Worm (Caenorhabditis elegans) whole organism, L4 larva: Measurements from ENCODE around the gene srh-187.
"Not testable (repeated sequence)": the region's sequence is repeated elsewhere in the genome, so short reads cannot be mapped to it uniquely, and the experiment has no call there.

ENCODE experiments used
- F10B5.3 ChIP-seq: sonication (generic microtip); optimal IDR thresholded peaks from 2 replicates; lab custom pipeline; 2016; ENCODE audit warnings: mild to moderate bottlenecking, missing genetic modification characterization, missing compliant biosample characterization
- F44E2.7 ChIP-seq: fragments of 200-800 bp; sonication (Bioruptor generic); IDR thresholded peaks from 2 replicates; pipeline ENCODE4 v2.1.2; 2022; ENCODE audit warnings: missing genetic modification characterization, missing compliant biosample characterization
- Y5F2A.4 ChIP-seq: fragments of 200-800 bp; sonication (Bioruptor generic); optimal IDR thresholded peaks from 2 replicates; lab custom pipeline; 2018; ENCODE audit warnings: mild to moderate bottlenecking, missing genetic modification characterization, missing compliant biosample characterization
- Y75B8A.6 ChIP-seq: fragments of 200-800 bp; sonication (Bioruptor generic); IDR thresholded peaks from 2 replicates; pipeline ENCODE4 v1.3.6; 2022; ENCODE audit warnings: missing genetic modification reagents, missing genetic modification characterization, missing compliant biosample characterization
- aha-1 ChIP-seq: fragments of 150-350 bp; peaks from one replicate; lab custom pipeline; 2014; ENCODE audit warnings: missing biosample characterization, missing genetic modification characterization
- ceh-20 ChIP-seq: fragments of 200-800 bp; sonication (Bioruptor generic); IDR thresholded peaks from 2 replicates; pipeline ENCODE4 v1.3.6; 2022; ENCODE audit warnings: missing genetic modification reagents, missing genetic modification characterization, missing compliant biosample characterization
- ceh-28 ChIP-seq: fragments of 150-350 bp; optimal IDR thresholded peaks from 2 replicates; lab custom pipeline; 2014; ENCODE audit warnings: missing biosample characterization, missing genetic modification reagents, missing genetic modification characterization
- ceh-62 ChIP-seq: sonication (generic microtip); optimal IDR thresholded peaks from 2 replicates; lab custom pipeline; 2017; ENCODE audit warnings: missing biosample characterization, missing genetic modification characterization
- dmd-8 ChIP-seq: fragments of 200-800 bp; sonication (Bioruptor generic); IDR thresholded peaks from 2 replicates; pipeline ENCODE4 v1.3.6; 2022; ENCODE audit warnings: missing genetic modification characterization, missing compliant biosample characterization
- dpl-1 ChIP-seq: fragments of 150-350 bp; optimal IDR thresholded peaks from 2 replicates; lab custom pipeline; 2014; ENCODE audit warnings: missing biosample characterization, missing genetic modification reagents, missing genetic modification characterization
- duxl-1 ChIP-seq: sonication (generic microtip); optimal IDR thresholded peaks from 2 replicates; lab custom pipeline; 2016; ENCODE audit warnings: mild to moderate bottlenecking, missing genetic modification characterization, moderate library complexity, missing compliant biosample characterization; ENCODE audit not compliant: poor library complexity
- dve-1 ChIP-seq: sonication (generic microtip); optimal IDR thresholded peaks from 2 replicates; lab custom pipeline; 2017; ENCODE audit warnings: antibody characterized with exemption, mild to moderate bottlenecking, missing genetic modification characterization, missing compliant biosample characterization; ENCODE audit not compliant: insufficient read depth
- egl-27 ChIP-seq: sonication (generic microtip); optimal IDR thresholded peaks from 3 replicates; lab custom pipeline; 2017; ENCODE audit warnings: missing biosample characterization, missing genetic modification reagents, missing genetic modification characterization
- fkh-10 ChIP-seq: fragments of 150-350 bp; optimal IDR thresholded peaks from 2 replicates; lab custom pipeline; 2014; ENCODE audit warnings: missing biosample characterization, missing genetic modification reagents, missing genetic modification characterization
- lin-1 ChIP-seq: fragments of 200-800 bp; sonication (Bioruptor generic); IDR thresholded peaks from 2 replicates; pipeline ENCODE4 v1.3.6; 2022; ENCODE audit warnings: missing genetic modification reagents, missing genetic modification characterization, missing compliant biosample characterization
- lin-29 ChIP-seq: fragments of 200-800 bp; sonication (Bioruptor generic); IDR thresholded peaks from 2 replicates; pipeline ENCODE4 v1.3.6; 2022; ENCODE audit warnings: missing genetic modification reagents, missing genetic modification characterization, missing compliant biosample characterization
- lin-39 ChIP-seq: fragments of 150-350 bp; optimal IDR thresholded peaks from 2 replicates; lab custom pipeline; 2014; ENCODE audit warnings: missing biosample characterization, missing genetic modification reagents, missing genetic modification characterization
- nhr-10 ChIP-seq: fragments of 150-350 bp; optimal IDR thresholded peaks from 2 replicates; lab custom pipeline; 2014; ENCODE audit warnings: missing biosample characterization, missing genetic modification characterization
- nhr-41 ChIP-seq: fragments of 200-800 bp; sonication (Bioruptor generic); IDR thresholded peaks from 2 replicates; pipeline ENCODE4 v1.3.6; 2022; ENCODE audit warnings: missing genetic modification reagents, missing genetic modification characterization, missing compliant biosample characterization
- nhr-42 ChIP-seq: fragments of 200-800 bp; sonication (Bioruptor generic); IDR thresholded peaks from 2 replicates; pipeline ENCODE4 v1.3.6; 2022; ENCODE audit warnings: missing genetic modification characterization, missing compliant biosample characterization
- nhr-76 ChIP-seq: fragments of 150-350 bp; optimal IDR thresholded peaks from 2 replicates; lab custom pipeline; 2014; ENCODE audit warnings: missing biosample characterization, missing genetic modification characterization
- skn-1 ChIP-seq: fragments of 150-350 bp; optimal IDR thresholded peaks from 2 replicates; lab custom pipeline; 2014; ENCODE audit warnings: missing biosample characterization, missing genetic modification characterization
- spr-1 ChIP-seq: sonication (generic microtip); optimal IDR thresholded peaks from 2 replicates; lab custom pipeline; 2016; ENCODE audit warnings: mild to moderate bottlenecking, missing genetic modification characterization, missing compliant biosample characterization
- tag-97 ChIP-seq: fragments of 200-800 bp; sonication (Bioruptor generic); IDR thresholded peaks from 2 replicates; pipeline ENCODE4 v1.3.6; 2022; ENCODE audit warnings: missing genetic modification characterization, missing compliant biosample characterization
- tra-1 ChIP-seq: fragments of 200-800 bp; sonication (Bioruptor generic); IDR thresholded peaks from 2 replicates; pipeline ENCODE4 v1.3.6; 2022; ENCODE audit warnings: missing genetic modification reagents, missing genetic modification characterization, missing compliant biosample characterization
- unc-130 ChIP-seq: sonication (generic microtip); optimal IDR thresholded peaks from 2 replicates; lab custom pipeline; 2016; ENCODE audit warnings: missing genetic modification reagents, missing genetic modification characterization, missing compliant biosample characterization
- unc-62 ChIP-seq, 3 experiments: fragments of 150-350 bp in 1 of 3; sonication (generic microtip); optimal IDR thresholded peaks in 2 of 3; peaks in 1 of 3; 1 replicate in 1 of 3; 2 replicates in 2 of 3; lab custom pipeline; 2014 to 2017; ENCODE audit warnings: missing biosample characterization in 3 of 3, missing genetic modification characterization in 3 of 3, missing genetic modification reagents in 3 of 3, missing genotype in 1 of 3
- zip-11 ChIP-seq: fragments of 200-800 bp; sonication (Bioruptor generic); IDR thresholded peaks from 2 replicates; pipeline ENCODE4 v1.3.6; 2022; ENCODE audit warnings: missing genetic modification characterization, missing compliant biosample characterization

Gene srh-187

ce11 chrV:7355464-7355863, 15.7 kb upstream of the srh-187 start, which contains the start of gene tag-293:
Gene tag-293 (minus strand): TSS chrV:7355564.
- TF ChIP-seq ceh-62 (tag; lab: Kevin White, UChicago) (no peak), nhr-10 (tag; lab: Kevin White, UChicago) (no peak), unc-130 (GFP tag; lab: Kevin White, UChicago) (no peak), F44E2.7 (GFP tag; lab: Robert Waterston, UW) (no peak), lin-39 (no peak), fkh-10 (GFP tag; lab: Kevin White, UChicago) (no peak), F10B5.3 (no peak), spr-1 (no peak), dmd-8 (GFP tag; lab: Robert Waterston, UW) (no peak), ceh-20 (GFP tag; lab: Robert Waterston, UW) (no peak), zip-11 (GFP tag; lab: Robert Waterston, UW) (no peak), nhr-41 (GFP tag; lab: Robert Waterston, UW) (no peak), dpl-1 (GFP tag; lab: Kevin White, UChicago) (no peak)
- TF ChIP-seq, all 104 proteins: peak for 0

ce11 chrV:7353602-7354001, 13.9 kb upstream of the srh-187 start:
- peak in 1 of 2 experiments; percentile 92 for TF ChIP-seq unc-62 (GFP tag; optimal IDR thresholded peaks at IDR 0.05 in 1 of 2; lab: Kevin White, UChicago)
- no peak for TF ChIP-seq unc-62 (tag; optimal IDR thresholded peaks at IDR 0.05; lab: Kevin White, UChicago)
- no peak for TF ChIP-seq nhr-76 (tag; lab: Kevin White, UChicago)

DNA sequence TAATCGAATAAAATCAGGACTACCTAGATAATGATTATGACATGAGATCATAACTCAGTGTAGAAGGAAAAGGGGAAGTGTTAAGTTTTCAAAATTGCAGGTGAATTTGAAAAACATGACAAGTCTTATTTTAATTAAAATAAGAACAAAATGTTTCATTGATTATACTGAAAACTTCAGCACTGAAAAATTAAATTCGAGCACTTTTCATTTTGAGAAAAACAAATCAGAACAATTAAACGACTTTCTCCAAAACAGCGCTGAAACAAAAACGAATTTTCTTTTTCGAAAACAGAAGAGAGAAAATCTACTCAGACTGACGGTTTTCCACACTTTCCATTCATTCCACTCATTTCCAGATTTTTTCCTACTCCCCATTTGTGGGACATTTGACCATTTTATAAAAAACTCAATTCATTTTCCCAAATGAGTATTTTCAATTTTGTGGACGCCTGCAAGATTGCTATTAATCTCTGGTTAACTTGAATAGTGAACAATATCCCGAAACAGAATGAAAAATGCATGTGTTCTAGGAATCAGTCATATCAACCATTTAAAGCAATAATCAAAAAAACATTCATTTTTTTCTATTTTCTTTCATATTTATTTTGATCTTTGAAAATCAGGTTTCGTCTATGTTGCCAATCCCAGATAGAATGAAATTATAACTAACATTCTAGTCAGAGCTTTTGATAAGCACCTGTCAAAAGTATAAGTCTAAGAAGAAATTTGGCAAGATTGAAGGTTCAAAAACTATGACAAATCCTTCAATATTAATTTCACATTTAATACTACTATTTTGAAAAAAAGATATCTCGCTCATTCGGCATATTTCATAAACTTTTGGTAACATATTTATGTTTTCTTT, 12.7 kb upstream of the srh-187 start, which contains the start of the genes srh-231 and srh-275:
Gene srh-231 (minus strand): TSS at position 51 of the 868 bp plus-strand sequence.
Gene srh-275 (plus strand): TSS at position 818 of the 868 bp plus-strand sequence.
- TF ChIP-seq nhr-42 (GFP tag; lab: Robert Waterston, UW) (no peak), aha-1 (tag; lab: Kevin White, UChicago) (peak; percentile 92)
- TF ChIP-seq, all 104 proteins: peak for 1

DNA sequence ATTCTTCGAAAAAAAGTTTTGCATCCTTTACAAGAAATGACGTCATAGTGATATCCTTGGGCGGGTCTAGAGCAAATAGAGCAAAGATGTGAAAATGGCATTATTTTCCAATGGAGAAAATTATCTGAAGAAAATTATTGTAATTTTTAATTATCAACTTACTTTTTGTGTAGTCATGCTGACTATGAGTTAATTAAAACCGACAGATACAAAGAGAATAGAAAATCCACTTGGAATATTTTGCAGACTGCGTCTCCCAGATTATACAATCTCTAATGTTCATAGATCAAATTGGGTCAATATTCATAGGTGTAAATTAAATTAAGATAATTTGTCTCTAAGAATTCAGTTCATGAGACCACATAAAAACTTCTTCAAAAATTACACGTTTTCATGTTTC, 9.8 kb upstream of the srh-187 start, which contains the start of gene nhr-149:
Gene nhr-149 (minus strand): TSS at position 101 of the 400 bp plus-strand sequence.
- TF ChIP-seq egl-27 (tag; lab: Kevin White, UChicago) (no peak), Y5F2A.4 (GFP tag; lab: Kevin White, UChicago) (no peak), dve-1 (tag; lab: Kevin White, UChicago) (no peak), tra-1 (GFP tag; lab: Robert Waterston, UW) (no peak)

DNA sequence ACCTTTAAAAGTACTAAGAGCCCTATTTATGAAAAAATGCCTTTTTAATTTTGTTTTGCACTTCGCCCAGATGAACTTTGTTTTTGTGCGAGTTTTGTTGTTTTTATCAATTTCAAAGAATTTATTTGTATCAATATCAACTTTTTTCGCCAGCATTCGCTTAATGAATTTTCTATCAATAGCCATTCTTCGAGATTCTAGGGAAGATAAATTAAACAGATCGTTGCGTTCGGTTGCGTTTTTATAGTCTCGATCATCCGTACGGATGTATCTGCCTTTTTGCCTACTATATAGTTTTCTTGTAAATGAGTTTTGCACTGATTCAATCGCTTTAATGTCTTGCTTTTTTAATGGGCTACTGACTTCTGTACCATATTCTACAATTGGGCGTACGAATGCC, 5.8 kb upstream of the srh-187 start, which contains the start of gene nhr-147:
Gene nhr-147 (plus strand): TSS at position 301 of the 400 bp plus-strand sequence.
- TF ChIP-seq skn-1 (tag; lab: Kevin White, UChicago); duxl-1 (tag; lab: Kevin White, UChicago); tag-97 (GFP tag; lab: Robert Waterston, UW): not testable (repeated sequence)

DNA sequence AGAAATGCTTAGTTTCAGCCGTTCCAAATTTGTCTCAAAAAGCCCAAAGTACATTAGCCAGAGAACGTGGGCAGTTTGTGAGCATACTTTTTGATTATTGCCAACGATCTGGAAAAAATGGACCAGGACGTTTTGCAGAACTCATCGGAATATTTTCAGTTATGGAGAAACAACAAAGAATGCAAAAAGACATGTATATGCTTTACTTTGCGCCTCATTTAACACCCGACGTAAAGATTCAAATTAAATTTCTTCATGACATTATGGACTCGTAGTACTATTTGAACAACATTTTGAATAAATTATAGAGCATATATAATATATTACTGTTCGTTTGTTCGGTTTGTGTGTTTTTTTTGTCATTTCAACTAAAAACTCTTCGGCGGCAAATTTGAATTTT, 3.8 kb upstream of the srh-187 start, which contains the start of gene srh-244:
Gene srh-244 (plus strand): TSS at position 301 of the 400 bp plus-strand sequence.
- TF ChIP-seq lin-29 (GFP tag; lab: Robert Waterston, UW): no peak
- peak in 1 of 2 experiments; percentile 62 for TF ChIP-seq unc-62 (GFP tag; optimal IDR thresholded peaks at IDR 0.05 in 1 of 2; lab: Kevin White, UChicago)
- TF ChIP-seq unc-62 (tag; optimal IDR thresholded peaks at IDR 0.05; lab: Kevin White, UChicago): no peak
- no peak for TF ChIP-seq Y75B8A.6
- TF ChIP-seq ceh-28 (tag; lab: Kevin White, UChicago): no peak
- TF ChIP-seq lin-1 (GFP tag; lab: Robert Waterston, UW): no peak
